Worm (Caenorhabditis elegans) whole organism, young adult: ENCODE results near the gene clh-4.

Experiments used
- B0019.2 ChIP-seq: fragments of 200-800 bp; sonication (Bioruptor generic); conservative IDR thresholded peaks from 2 replicates; pipeline ENCODE4 v1.3.6; 2022; ENCODE audit warnings: missing genetic modification reagents, missing genetic modification characterization, missing compliant biosample characterization
- F23B12.7 ChIP-seq: sonication (generic microtip); optimal IDR thresholded peaks from 2 replicates; lab custom pipeline; 2017; ENCODE audit warnings: missing genetic modification characterization, mild to moderate bottlenecking, missing compliant biosample characterization, antibody characterized with exemption, moderate library complexity; ENCODE audit not compliant: insufficient read depth
- F57A8.1 ChIP-seq: fragments of 200-800 bp; sonication (Bioruptor generic); optimal IDR thresholded peaks from 2 replicates; lab custom pipeline; 2018; ENCODE audit warnings: mild to moderate bottlenecking, missing genetic modification characterization, moderate library complexity, missing compliant biosample characterization
- K12H6.12 ChIP-seq: fragments of 200-800 bp; sonication (Bioruptor generic); optimal IDR thresholded peaks from 2 replicates; lab custom pipeline; 2018; ENCODE audit warnings: mild to moderate bottlenecking, missing genetic modification characterization, missing compliant biosample characterization
- Y53F4B.3 ChIP-seq: fragments of 200-800 bp; sonication (Bioruptor generic); IDR thresholded peaks from 2 replicates; pipeline ENCODE4 v1.3.6; 2022; ENCODE audit warnings: missing genetic modification reagents, missing genetic modification characterization, missing compliant biosample characterization
- Y53G8AR.9 ChIP-seq: fragments of 200-800 bp; sonication (Bioruptor generic); conservative IDR thresholded peaks from 2 replicates; pipeline ENCODE4 v1.3.6; 2022; ENCODE audit warnings: missing genetic modification reagents, missing genetic modification characterization, missing compliant biosample characterization
- Y56A3A.18 ChIP-seq: fragments of 200-800 bp; sonication (Bioruptor generic); IDR thresholded peaks from 2 replicates; pipeline ENCODE4 v1.3.6; 2022; ENCODE audit warnings: missing genetic modification reagents, missing genetic modification characterization, missing compliant biosample characterization
- Y79H2A.3 ChIP-seq: fragments of 200-800 bp; sonication (Bioruptor generic); conservative IDR thresholded peaks from 2 replicates; pipeline ENCODE4 v1.3.6; 2022; ENCODE audit warnings: missing genetic modification reagents, missing genetic modification characterization, missing compliant biosample characterization
- Y95B8A.8 ChIP-seq: fragments of 200-800 bp; sonication (Bioruptor generic); IDR thresholded peaks from 2 replicates; pipeline ENCODE4 v1.3.6; 2022; ENCODE audit warnings: missing genetic modification reagents, missing genetic modification characterization, missing compliant biosample characterization
- ama-1 ChIP-seq, 3 experiments: fragments of 150-350 bp in 1 of 3; sonication (generic microtip) in 2 of 3; optimal IDR thresholded peaks; 2 replicates each; lab custom pipeline; 2014 to 2018; ENCODE audit warnings: missing biosample characterization in 2 of 3, missing genetic modification characterization in 2 of 3, missing genetic modification reagents in 2 of 3
- atf-7 ChIP-seq: sonication (generic microtip); optimal IDR thresholded peaks from 2 replicates; lab custom pipeline; 2017; ENCODE audit warnings: mild to moderate bottlenecking, missing genetic modification characterization, missing compliant biosample characterization
- athp-1 ChIP-seq: sonication (generic microtip); optimal IDR thresholded peaks from 2 replicates; lab custom pipeline; 2017; ENCODE audit warnings: mild to moderate bottlenecking, missing genetic modification characterization, missing compliant biosample characterization
- attf-3 ChIP-seq: fragments of 200-800 bp; sonication (Bioruptor generic); conservative IDR thresholded peaks from 2 replicates; pipeline ENCODE4 v1.3.6; 2022; ENCODE audit warnings: missing genetic modification reagents, missing genetic modification characterization, missing compliant biosample characterization
- bed-2 ChIP-seq: fragments of 200-800 bp; sonication (Bioruptor generic); IDR thresholded peaks from 2 replicates; pipeline ENCODE4 v1.3.6; 2022; ENCODE audit warnings: missing genetic modification reagents, missing genetic modification characterization, missing compliant biosample characterization
- ccch-3 ChIP-seq: fragments of 200-800 bp; sonication (Bioruptor generic); optimal IDR thresholded peaks from 2 replicates; lab custom pipeline; 2018; ENCODE audit warnings: mild to moderate bottlenecking, missing genetic modification characterization, missing compliant biosample characterization
- cebp-1 ChIP-seq, 2 experiments: fragments of 200-800 bp in 1 of 2; sonication (Bioruptor generic) in 1 of 2; sonication (generic microtip) in 1 of 2; IDR thresholded peaks in 1 of 2; optimal IDR thresholded peaks in 1 of 2; 2 replicates each; pipeline versions ENCODE4 v1.3.6 to Lab custom; 2017 to 2022; ENCODE audit warnings: missing compliant biosample characterization in 2 of 2, missing genetic modification characterization in 2 of 2, mild to moderate bottlenecking in 1 of 2, missing genetic modification reagents in 1 of 2, moderate library complexity in 1 of 2
- ceh-40 ChIP-seq: fragments of 200-800 bp; sonication (Bioruptor generic); IDR thresholded peaks from 2 replicates; pipeline ENCODE4 v1.3.6; 2022; ENCODE audit warnings: missing genetic modification characterization, missing compliant biosample characterization
- egl-18 ChIP-seq: fragments of 200-800 bp; sonication (Bioruptor generic); IDR thresholded peaks from 2 replicates; pipeline ENCODE4 v1.3.6; 2022; ENCODE audit warnings: missing genetic modification reagents, missing genetic modification characterization, missing compliant biosample characterization
- egl-44 ChIP-seq: fragments of 200-800 bp; sonication (Bioruptor generic); IDR thresholded peaks from 2 replicates; pipeline ENCODE4 v1.3.6; 2022; ENCODE audit warnings: missing genetic modification reagents, missing genetic modification characterization, missing compliant biosample characterization
- gei-17 ChIP-seq: fragments of 200-800 bp; sonication (Bioruptor generic); optimal IDR thresholded peaks from 2 replicates; lab custom pipeline; 2018; ENCODE audit warnings: mild to moderate bottlenecking, missing genetic modification characterization, missing compliant biosample characterization
- lin-35 ChIP-seq, 3 experiments: fragments of 150-350 bp in 2 of 3; sonication (generic microtip) in 1 of 3; optimal IDR thresholded peaks; 2 replicates each; lab custom pipeline; 2014 to 2018; ENCODE audit warnings: missing biosample characterization in 3 of 3, missing genetic modification characterization in 3 of 3, missing genetic modification reagents in 3 of 3
- lin-40 ChIP-seq: sonication (generic microtip); optimal IDR thresholded peaks from 2 replicates; lab custom pipeline; 2016; ENCODE audit warnings: missing genetic modification characterization, mild to moderate bottlenecking, missing compliant biosample characterization, missing genotype, missing genetic modification reagents
- madf-8 ChIP-seq: fragments of 200-800 bp; sonication (Bioruptor generic); conservative IDR thresholded peaks from 2 replicates; pipeline ENCODE4 v1.3.6; 2022; ENCODE audit warnings: missing genetic modification reagents, missing genetic modification characterization, missing compliant biosample characterization
- nfya-2 ChIP-seq: fragments of 200-800 bp; sonication (Bioruptor generic); IDR thresholded peaks from 2 replicates; pipeline ENCODE4 v1.3.6; 2022; ENCODE audit warnings: missing genetic modification reagents, missing genetic modification characterization, missing compliant biosample characterization
- nfyb-1 ChIP-seq: fragments of 200-800 bp; sonication (Bioruptor generic); IDR thresholded peaks from 2 replicates; pipeline ENCODE4 v1.3.6; 2022; ENCODE audit warnings: missing genetic modification reagents, missing genetic modification characterization, missing compliant biosample characterization
- nhr-80 ChIP-seq: sonication (generic microtip); optimal IDR thresholded peaks from 2 replicates; lab custom pipeline; 2016; ENCODE audit warnings: missing genetic modification characterization, missing compliant biosample characterization
- nhr-90 ChIP-seq: sonication (generic microtip); optimal IDR thresholded peaks from 2 replicates; lab custom pipeline; 2016; ENCODE audit warnings: missing genotype, mild to moderate bottlenecking, missing genetic modification characterization, missing compliant biosample characterization
- repo-1 ChIP-seq: sonication (generic microtip); optimal IDR thresholded peaks from 2 replicates; lab custom pipeline; 2017; ENCODE audit warnings: mild to moderate bottlenecking, missing genetic modification characterization, missing compliant biosample characterization
- snpc-1.3 ChIP-seq: sonication (generic microtip); optimal IDR thresholded peaks from 2 replicates; lab custom pipeline; 2017; ENCODE audit warnings: missing genetic modification characterization, mild to moderate bottlenecking, missing compliant biosample characterization, antibody characterized with exemption, moderate library complexity, missing genotype, missing genetic modification reagents; ENCODE audit not compliant: insufficient read depth
- snpc-4 ChIP-seq, 5 experiments: fragments of 150-350 bp in 1 of 5; sonication (generic microtip) in 4 of 5; optimal IDR thresholded peaks; 2 replicates each; lab custom pipeline; 2014 to 2018; ENCODE audit warnings: missing genetic modification characterization in 5 of 5, missing biosample characterization in 3 of 5, antibody characterized with exemption in 2 of 5, mild to moderate bottlenecking in 2 of 5, missing compliant biosample characterization in 2 of 5, missing genotype in 2 of 5, moderate library complexity in 2 of 5, missing genetic modification reagents in 1 of 5
- somi-1 ChIP-seq: fragments of 200-800 bp; sonication (Bioruptor generic); optimal IDR thresholded peaks from 2 replicates; lab custom pipeline; 2018; ENCODE audit warnings: mild to moderate bottlenecking, missing genetic modification characterization, missing compliant biosample characterization
- tbx-9 ChIP-seq: sonication (generic microtip); optimal IDR thresholded peaks from 2 replicates; lab custom pipeline; 2016; ENCODE audit warnings: borderline replicate concordance, missing genetic modification characterization, inconsistent platforms, missing compliant biosample characterization
- ztf-3 ChIP-seq: fragments of 200-800 bp; sonication (Bioruptor generic); optimal IDR thresholded peaks from 2 replicates; lab custom pipeline; 2018; ENCODE audit warnings: mild to moderate bottlenecking, missing genetic modification characterization, missing compliant biosample characterization

The clh-4 gene

ce11 chrX:4147600-4148448 is 47.5 kb upstream of the clh-4 start (continued):
- no peak for TF ChIP-seq bed-2 (GFP tag; lab: Robert Waterston, UW)
- TF ChIP-seq F23B12.7 (tag; lab: Kevin White, UChicago) = peak; percentile 3
- TF ChIP-seq lin-40 (tag; lab: Kevin White, UChicago) = peak; percentile 55
- peak; percentile 35 for TF ChIP-seq K12H6.12 (tag; lab: Kevin White, UChicago)
- peak; percentile 59 for TF ChIP-seq atf-7 (tag; lab: Kevin White, UChicago)
- peak; percentile 12 for TF ChIP-seq ama-1 (optimal IDR thresholded peaks at IDR 0.05; lab: Kevin White, UChicago)
- no peak for TF ChIP-seq ama-1 (GFP tag; optimal IDR thresholded peaks at IDR 0.05; lab: Kevin White, UChicago)
- TF ChIP-seq nhr-90 (tag; lab: Kevin White, UChicago) = peak; percentile 90
- no peak for TF ChIP-seq cebp-1 (GFP tag; IDR thresholded peaks at IDR 0.05; lab: Robert Waterston, UW)
- TF ChIP-seq cebp-1 (tag; optimal IDR thresholded peaks at IDR 0.05; lab: Kevin White, UChicago) = peak; percentile 60
- no peak for TF ChIP-seq ceh-40 (GFP tag; lab: Robert Waterston, UW)
- TF ChIP-seq madf-8 (GFP tag; lab: Robert Waterston, UW) = no peak
- TF ChIP-seq athp-1 (tag; lab: Kevin White, UChicago) = peak; percentile 75
- TF ChIP-seq snpc-1.3 (tag; lab: Kevin White, UChicago) = no peak
- peak; percentile 59 for TF ChIP-seq Y53G8AR.9 (GFP tag; lab: Robert Waterston, UW)
- TF ChIP-seq snpc-4 (GFP tag; optimal IDR thresholded peaks at IDR 0.05; lab: Kevin White, UChicago) = no peak
- peak in 2 of 4 experiments; percentile 22 to 42 for TF ChIP-seq snpc-4 (tag; optimal IDR thresholded peaks at IDR 0.05; lab: Kevin White, UChicago)
- TF ChIP-seq Y53F4B.3 (GFP tag; lab: Robert Waterston, UW) = no peak
- TF ChIP-seq egl-44 = no peak
- no peak for TF ChIP-seq B0019.2
- peak in 1 of 3 experiments; percentile 78 for TF ChIP-seq lin-35 (GFP tag; optimal IDR thresholded peaks at IDR 0.05; lab: Kevin White, UChicago)
- peak; percentile 26 for TF ChIP-seq gei-17 (GFP tag; lab: Kevin White, UChicago)
- no peak for TF ChIP-seq Y79H2A.3 (GFP tag; lab: Robert Waterston, UW)
- peak; percentile 48 for TF ChIP-seq nhr-80
- TF ChIP-seq egl-18 (GFP tag; lab: Robert Waterston, UW) = peak; percentile 47; the same call in 1 of the 2 replicates
- peak; percentile 81 for TF ChIP-seq nfyb-1
- TF ChIP-seq repo-1 = peak; percentile 69
- TF ChIP-seq ztf-3 (GFP tag; lab: Kevin White, UChicago) = peak; percentile 61
- TF ChIP-seq tbx-9 (tag; lab: Kevin White, UChicago) = peak; percentile 23
- peak; percentile 59; the same call in 1 of the 2 replicates for TF ChIP-seq nfya-2
- no peak for TF ChIP-seq Y95B8A.8 (GFP tag; lab: Robert Waterston, UW)
- no peak for TF ChIP-seq attf-3 (GFP tag; lab: Robert Waterston, UW)
- no peak for TF ChIP-seq F57A8.1 (GFP tag; lab: Kevin White, UChicago)
- TF ChIP-seq somi-1 (GFP tag; lab: Kevin White, UChicago) = peak; percentile 11
- TF ChIP-seq Y56A3A.18 (GFP tag; lab: Robert Waterston, UW) = no peak; the same call in 1 of the 2 replicates
- TF ChIP-seq ccch-3 (GFP tag; lab: Kevin White, UChicago) = no peak
